Fruit fly (Drosophila melanogaster): ENCODE measurements around the gene CG14416.

CG14416 gene

DNA sequence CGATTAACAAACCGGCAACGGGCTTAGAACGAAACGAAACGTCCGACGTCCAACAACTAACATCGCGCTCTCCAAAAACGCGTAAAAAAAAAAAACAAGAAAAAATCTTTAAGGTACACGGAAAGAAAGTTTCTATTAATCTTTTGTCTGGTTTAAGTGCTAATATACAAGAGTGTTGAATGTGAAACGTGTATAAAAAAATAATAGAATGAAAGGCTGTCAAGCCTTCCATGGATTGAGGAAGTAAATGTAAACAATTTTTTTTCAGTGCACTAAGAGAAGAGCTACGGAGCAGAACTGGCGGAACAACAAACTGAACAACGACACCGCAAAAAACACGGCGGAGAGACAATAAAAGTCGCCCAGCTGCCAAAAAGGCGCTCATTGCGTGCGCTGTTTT lies 47.1 kb upstream of the CG14416 start, which contains the start of gene CG3588 (continued):
- TF ChIP-seq CG2116 (GFP tag; optimal IDR thresholded peaks at IDR 0.05) = peak; percentile 20
- TF ChIP-seq Spps (tag; optimal IDR thresholded peaks at IDR 0.05) = no peak
- 0 out of 4 replicates have a peak, but pooled peaks have one; percentile 39 for TF ChIP-seq chinmo (GFP tag; IDR thresholded peaks at IDR 0.05; ENCODE audit: partially characterized antibody)
- TF ChIP-seq hth (optimal IDR thresholded peaks at IDR 0.05) = no peak
- no peak for TF ChIP-seq Doc2 (GFP tag; IDR thresholded peaks at IDR 0.05)
- no peak for TF ChIP-seq dmrt11E (tag; optimal IDR thresholded peaks at IDR 0.05)
- no peak for TF ChIP-seq CG6654 (GFP tag; optimal IDR thresholded peaks at IDR 0.05)
- peak; percentile 45 for TF ChIP-seq sd (tag; optimal IDR thresholded peaks at IDR 0.05)
- no peak for TF ChIP-seq Camta (GFP tag; optimal IDR thresholded peaks at IDR 0.05)
- TF ChIP-seq CG18764 (GFP tag; optimal IDR thresholded peaks at IDR 0.05) = peak; percentile 18
- TF ChIP-seq Sox100B (GFP tag; optimal IDR thresholded peaks at IDR 0.05) = peak; percentile 44
- TF ChIP-seq MBD-R2 (GFP tag; IDR thresholded peaks at IDR 0.05) = peak; percentile 57
- peak; percentile 41 for TF ChIP-seq CG10267 (tag; optimal IDR thresholded peaks at IDR 0.05)
- peak; percentile 40 for TF ChIP-seq CG10979 (tag; optimal IDR thresholded peaks at IDR 0.05)
- TF ChIP-seq CG7357 (GFP tag; IDR thresholded peaks at IDR 0.05) = 0 out of 3 replicates have a peak, but pooled peaks have one; percentile 50
- TF ChIP-seq pros (GFP tag; optimal IDR thresholded peaks at IDR 0.05) = no peak
- TF ChIP-seq Xrp1 (GFP tag; IDR thresholded peaks at IDR 0.05) = peak; percentile 76
- peak; percentile 83 for TF ChIP-seq lab (GFP tag; optimal IDR thresholded peaks at IDR 0.05)
- TF ChIP-seq bowl (GFP tag; IDR thresholded peaks at IDR 0.05) = 0 out of 2 replicates have a peak, but pooled peaks have one; percentile 32
- TF ChIP-seq odd (GFP tag; optimal IDR thresholded peaks at IDR 0.05) = peak; percentile 48
- no peak for TF ChIP-seq luna (GFP tag; optimal IDR thresholded peaks at IDR 0.05)
- no peak for TF ChIP-seq Dip2 (GFP tag; IDR thresholded peaks at IDR 0.05)
- no peak for TF ChIP-seq kah (GFP tag; optimal IDR thresholded peaks at IDR 0.05)
- peak; percentile 7 for TF ChIP-seq lbe (GFP tag; optimal IDR thresholded peaks at IDR 0.05)
- TF ChIP-seq danr (GFP tag; IDR thresholded peaks at IDR 0.05) = peak; percentile 67
- no peak for TF ChIP-seq sens-2 (GFP tag; IDR thresholded peaks at IDR 0.05)
- TF ChIP-seq CG14014 (GFP tag; IDR thresholded peaks at IDR 0.05) = peak; percentile 88
- peak; percentile 77 for TF ChIP-seq Ptx1 (GFP tag; IDR thresholded peaks at IDR 0.05)
- no peak for TF ChIP-seq ftz-f1 (GFP tag; optimal IDR thresholded peaks at IDR 0.05)
- TF ChIP-seq CG5953 (GFP tag; IDR thresholded peaks at IDR 0.05) = 0 out of 2 replicates have a peak, but pooled peaks have one; percentile 31
- TF ChIP-seq CG15011 (GFP tag; optimal IDR thresholded peaks at IDR 0.05) = peak; percentile 44
- TF ChIP-seq Elba2 (GFP tag; optimal IDR thresholded peaks at IDR 0.05) = no peak
- TF ChIP-seq toy (GFP tag; IDR thresholded peaks at IDR 0.05) = 0 out of 2 replicates have a peak, but pooled peaks have one; percentile 46
- peak; percentile 60 for TF ChIP-seq Sox102F (GFP tag; optimal IDR thresholded peaks at IDR 0.05)
- TF ChIP-seq mirr (GFP tag; optimal IDR thresholded peaks at IDR 0.05) = no peak
- TF ChIP-seq ac (GFP tag; optimal IDR thresholded peaks at IDR 0.05) = no peak
- peak; percentile 51 for TF ChIP-seq phol (tag; optimal IDR thresholded peaks at IDR 0.05)
- TF ChIP-seq CG2889 (GFP tag; IDR thresholded peaks at IDR 0.05) = peak; percentile 50; the same call in 1 of the 3 replicates
- TF ChIP-seq YL-1 (GFP tag; optimal IDR thresholded peaks at IDR 0.05) = no peak
- no peak for TF ChIP-seq wek (GFP tag; optimal IDR thresholded peaks at IDR 0.05)
- TF ChIP-seq CG7786 (GFP tag; optimal IDR thresholded peaks at IDR 0.05) = peak; percentile 65
- peak; percentile 55 to 71 for TF ChIP-seq dpn (GFP tag; optimal IDR thresholded peaks at IDR 0.05)
- TF ChIP-seq CG9876 (GFP tag; optimal IDR thresholded peaks at IDR 0.05) = peak; percentile 30
- no peak for TF ChIP-seq CG33557 (GFP tag; optimal IDR thresholded peaks at IDR 0.05)
- TF ChIP-seq CG4730 (GFP tag; IDR thresholded peaks at IDR 0.05) = peak; percentile 69
- peak; percentile 33 for TF ChIP-seq CG4820 (GFP tag; optimal IDR thresholded peaks at IDR 0.05)
- TF ChIP-seq psq (GFP tag; optimal IDR thresholded peaks at IDR 0.05) = no peak
- peak; percentile 30 for TF ChIP-seq Mad (GFP tag; optimal IDR thresholded peaks at IDR 0.05)
- no peak for TF ChIP-seq usp (GFP tag; optimal IDR thresholded peaks at IDR 0.05)
- TF ChIP-seq zfh2 (GFP tag; optimal IDR thresholded peaks at IDR 0.05) = peak; percentile 77
- TF ChIP-seq CG2678 (tag; optimal IDR thresholded peaks at IDR 0.05) = peak; percentile 84
- peak; percentile 78 for TF ChIP-seq CG16779 (GFP tag; IDR thresholded peaks at IDR 0.05)
